Fruit fly (Drosophila melanogaster) whole organism, wandering third instar larva: ENCODE results near the gene sdk.

ENCODE experiments used
- h ChIP-seq: fragments of 200-800 bp; sonication (Bioruptor generic); optimal IDR thresholded peaks from 3 replicates; lab custom pipeline; 2016; ENCODE audit warnings: missing biosample characterization, mild to moderate bottlenecking, missing genetic modification characterization
- psq ChIP-seq: fragments of 200-800 bp; sonication (Bioruptor generic); optimal IDR thresholded peaks from 3 replicates; lab custom pipeline; 2017; ENCODE audit warnings: missing biosample characterization, mild to moderate bottlenecking, missing genetic modification characterization, moderate library complexity

dm6 chrX:709495-709894, 22.9 kb downstream of the sdk start:
- TF ChIP-seq psq (GFP tag; lab: Kevin White, UChicago) (no peak), h (no peak)
